Fruit fly (Drosophila melanogaster): Measurements from ENCODE around the gene CG13692.
A peak's percentile ranks its signal among the peaks of the same experiment; 100 is the strongest.

Gene CG13692

DNA sequence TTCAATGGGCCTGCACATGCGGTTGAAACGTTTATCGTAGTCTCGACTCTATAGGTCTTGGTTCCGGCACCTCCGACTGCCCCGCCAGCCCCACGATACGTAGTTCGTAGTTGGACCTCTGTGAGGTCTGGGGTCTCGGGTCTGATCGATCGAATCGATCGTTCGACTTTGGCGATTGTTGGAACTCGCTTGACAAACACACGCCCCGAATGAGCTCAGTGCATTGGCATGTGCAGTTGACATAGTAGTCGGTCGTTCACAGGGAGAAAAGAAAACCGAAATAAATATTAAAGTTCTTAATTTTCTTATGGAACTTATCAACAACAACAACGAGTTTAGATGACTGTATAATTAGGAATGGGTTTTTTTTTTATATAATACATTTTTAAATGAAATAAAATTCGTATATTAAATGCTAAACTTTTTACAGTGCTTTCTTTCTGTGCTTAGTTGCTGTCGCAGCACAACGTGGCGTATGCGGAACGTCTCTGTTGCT is 13.8 kb downstream of the CG13692 start (continued):
- peak; percentile 34 for TF ChIP-seq CG13424 (tag; optimal IDR thresholded peaks at IDR 0.05)
- TF ChIP-seq zen2 (GFP tag; IDR thresholded peaks at IDR 0.05; ENCODE audit: partially characterized antibody), result no peak
- TF ChIP-seq ATbp (GFP tag; optimal IDR thresholded peaks at IDR 0.05), result peak; percentile 31
- 0 out of 3 replicates have a peak, but pooled peaks have one; percentile 44 for TF ChIP-seq so (GFP tag; IDR thresholded peaks at IDR 0.05)
- 0 out of 2 replicates have a peak, but pooled peaks have one; percentile 16 for TF ChIP-seq E2f2 (GFP tag; IDR thresholded peaks at IDR 0.05)
- TF ChIP-seq seq (GFP tag; IDR thresholded peaks at IDR 0.05), result 0 out of 2 replicates have a peak, but pooled peaks have one; percentile 12
- TF ChIP-seq danr (GFP tag; IDR thresholded peaks at IDR 0.05), result 0 out of 2 replicates have a peak, but pooled peaks have one; percentile 5
- no peak for TF ChIP-seq CG6854 (GFP tag; optimal IDR thresholded peaks at IDR 0.05)
- TF ChIP-seq CG10979 (tag; optimal IDR thresholded peaks at IDR 0.05), result peak; percentile 21
- TF ChIP-seq sim (GFP tag; IDR thresholded peaks at IDR 0.05), result no peak
- TF ChIP-seq sd (tag; optimal IDR thresholded peaks at IDR 0.05), result peak; percentile 34
- TF ChIP-seq CG15601 (tag; optimal IDR thresholded peaks at IDR 0.05), result peak; percentile 78
- TF ChIP-seq Dbx (GFP tag; IDR thresholded peaks at IDR 0.05), result no peak
- peak; percentile 35; the same call in 1 of the 3 replicates for TF ChIP-seq dysf (GFP tag; IDR thresholded peaks at IDR 0.05)
- peak; percentile 50; the same call in 1 of the 2 replicates for TF ChIP-seq Ptx1 (GFP tag; IDR thresholded peaks at IDR 0.05)
- peak; percentile 51 for TF ChIP-seq onecut (GFP tag; IDR thresholded peaks at IDR 0.05)
- peak; percentile 88 for TF ChIP-seq Drgx (GFP tag; IDR thresholded peaks at IDR 0.05)
- peak; percentile 44 for TF ChIP-seq CG12391 (tag; optimal IDR thresholded peaks at IDR 0.05)
- TF ChIP-seq Sox102F (GFP tag; optimal IDR thresholded peaks at IDR 0.05), result peak; percentile 59
- peak; percentile 44; the same call in 2 of the 3 replicates for TF ChIP-seq row (GFP tag; IDR thresholded peaks at IDR 0.05)
- 0 out of 2 replicates have a peak, but pooled peaks have one; percentile 8 for TF ChIP-seq Ada2b (GFP tag; IDR thresholded peaks at IDR 0.05)
- TF ChIP-seq CG7928 (GFP tag; optimal IDR thresholded peaks at IDR 0.05), result no peak

- TF ChIP-seq Ssrp (tag; optimal IDR thresholded peaks at IDR 0.05), result no peak
- no peak for TF ChIP-seq gfzf (GFP tag; optimal IDR thresholded peaks at IDR 0.05)
- TF ChIP-seq kay (GFP tag; optimal IDR thresholded peaks at IDR 0.05), result no peak
- TF ChIP-seq pros (GFP tag; optimal IDR thresholded peaks at IDR 0.05), result peak; percentile 55
- no peak for TF ChIP-seq Xrp1 (GFP tag; IDR thresholded peaks at IDR 0.05)
- peak; percentile 80 for TF ChIP-seq vvl (GFP tag; IDR thresholded peaks at IDR 0.05)
- no peak for TF ChIP-seq CG16863 (GFP tag; optimal IDR thresholded peaks at IDR 0.05)
- no peak for TF ChIP-seq CG9797 (GFP tag; optimal IDR thresholded peaks at IDR 0.05)
- no peak for TF ChIP-seq NfI (GFP tag; optimal IDR thresholded peaks at IDR 0.05)
- no peak for TF ChIP-seq CG7987 (GFP tag; optimal IDR thresholded peaks at IDR 0.05)
- TF ChIP-seq sd (tag; optimal IDR thresholded peaks at IDR 0.05), result peak; percentile 41
- no peak for TF ChIP-seq tin (GFP tag; optimal IDR thresholded peaks at IDR 0.05)
- no peak for TF ChIP-seq CG12299 (tag; optimal IDR thresholded peaks at IDR 0.05)
- TF ChIP-seq Fer3 (tag; optimal IDR thresholded peaks at IDR 0.05), result no peak
- no peak for TF ChIP-seq Dek (tag; optimal IDR thresholded peaks at IDR 0.05)
- no peak for TF ChIP-seq bab2 (GFP tag; optimal IDR thresholded peaks at IDR 0.05)
- peak; percentile 41 for TF ChIP-seq abd-A (tag; optimal IDR thresholded peaks at IDR 0.05)
- 0 out of 2 replicates have a peak, but pooled peaks have one; percentile 8 for TF ChIP-seq CG11247 (GFP tag; IDR thresholded peaks at IDR 0.05)
- no peak for TF ChIP-seq NK7.1 (GFP tag; optimal IDR thresholded peaks at IDR 0.05)
- TF ChIP-seq CG11723 (GFP tag; optimal IDR thresholded peaks at IDR 0.05), result no peak
- no peak for TF ChIP-seq CG8290 (GFP tag; optimal IDR thresholded peaks at IDR 0.05)
- no peak for TF ChIP-seq CG8290 (tag; optimal IDR thresholded peaks at IDR 0.05)
- peak; percentile 4 for TF ChIP-seq kni (GFP tag; optimal IDR thresholded peaks at IDR 0.05)
- TF ChIP-seq onecut (GFP tag; IDR thresholded peaks at IDR 0.05), result 0 out of 2 replicates have a peak, but pooled peaks have one; percentile 29
- peak; percentile 40 for TF ChIP-seq sens (GFP tag)
- no peak for TF ChIP-seq tll (GFP tag; optimal IDR thresholded peaks at IDR 0.05)
- no peak for TF ChIP-seq usp (GFP tag; optimal IDR thresholded peaks at IDR 0.05)
- no peak for TF ChIP-seq Dfd (GFP tag; optimal IDR thresholded peaks at IDR 0.05)
- TF ChIP-seq hkb (optimal IDR thresholded peaks at IDR 0.05), result peak; percentile 27
- no peak for TF ChIP-seq hkb (GFP tag; IDR thresholded peaks at IDR 0.05)
Measured at dm6 chr2L:437498-437897, 15.9 kb downstream of the CG13692 start.

Data from whole organism, embryonic.